Fruit fly (Drosophila melanogaster) whole organism, embryonic: Measurements from ENCODE around the gene Dlc90F.
A peak's percentile ranks its signal among the peaks of the same experiment; 100 is the strongest.

ENCODE experiments used
- Ada2b ChIP-seq: fragments of 200-800 bp; sonication (Bioruptor generic); IDR thresholded peaks from 2 replicates; pipeline ENCODE4 v1.3.6; 2022; ENCODE audit warnings: missing biosample characterization, missing genetic modification characterization
- Asciz ChIP-seq: fragments of 200-800 bp; sonication (Bioruptor generic); optimal IDR thresholded peaks from 2 replicates; lab custom pipeline; 2017; ENCODE audit warnings: missing biosample characterization, mild to moderate bottlenecking, missing genetic modification characterization, missing genetic modification reagents
- Atf6 ChIP-seq: fragments of 200-800 bp; sonication (Bioruptor generic); IDR thresholded peaks from 2 replicates; pipeline ENCODE4 v1.3.6; 2022; ENCODE audit warnings: missing biosample characterization, missing genetic modification characterization
- B-H2 ChIP-seq: fragments of 200-800 bp; sonication (Bioruptor generic); optimal IDR thresholded peaks from 2 replicates; lab custom pipeline; 2018; ENCODE audit warnings: missing biosample characterization, mild to moderate bottlenecking, missing genetic modification characterization
- Bgb ChIP-seq: fragments of 200-800 bp; sonication (Bioruptor generic); IDR thresholded peaks from 2 replicates; pipeline ENCODE4 v1.3.6; 2022; ENCODE audit warnings: missing biosample characterization, missing genetic modification characterization; ENCODE audit not compliant: partially characterized antibody
- CG10431 ChIP-seq: fragments of 200-800 bp; sonication (Bioruptor generic); optimal IDR thresholded peaks from 3 replicates; lab custom pipeline; 2018; ENCODE audit warnings: missing biosample characterization, mild to moderate bottlenecking, missing genetic modification characterization
- CG10462 ChIP-seq: fragments of 200-800 bp; sonication (Bioruptor generic); optimal IDR thresholded peaks from 2 replicates; lab custom pipeline; 2016; ENCODE audit warnings: missing biosample characterization, missing genetic modification characterization
- CG1233 ChIP-seq: fragments of 200-800 bp; sonication (Bioruptor generic); optimal IDR thresholded peaks from 4 replicates; lab custom pipeline; 2018; ENCODE audit warnings: missing biosample characterization, mild to moderate bottlenecking, missing genetic modification characterization
- CG15073 ChIP-seq: fragments of 200-800 bp; sonication (Bioruptor generic); optimal IDR thresholded peaks from 2 replicates; lab custom pipeline; 2016; ENCODE audit warnings: missing biosample characterization, missing genetic modification characterization
- CG15514 ChIP-seq: fragments of 200-800 bp; sonication (Bioruptor generic); optimal IDR thresholded peaks from 3 replicates; lab custom pipeline; 2017; ENCODE audit warnings: missing biosample characterization, missing genetic modification characterization, mild to moderate bottlenecking, moderate library complexity, missing genetic modification reagents
- CG15601 ChIP-seq: fragments of 200-800 bp; sonication (Bioruptor generic); optimal IDR thresholded peaks from 3 replicates; lab custom pipeline; 2019; ENCODE audit warnings: missing biosample characterization, mild to moderate bottlenecking, missing genetic modification characterization, moderate library complexity
- CG16779 ChIP-seq: fragments of 200-800 bp; sonication (Bioruptor generic); IDR thresholded peaks from 2 replicates; pipeline ENCODE4 v1.3.6; 2022; ENCODE audit warnings: missing biosample characterization, missing genetic modification characterization
- CG17361 ChIP-seq: fragments of 200-800 bp; sonication (Bioruptor generic); IDR thresholded peaks from 3 replicates; pipeline ENCODE4 v1.3.6; 2022; ENCODE audit warnings: missing biosample characterization, missing genetic modification characterization
- CG17385 ChIP-seq: fragments of 200-800 bp; sonication (Bioruptor generic); optimal IDR thresholded peaks from 3 replicates; lab custom pipeline; 2018; ENCODE audit warnings: missing biosample characterization, mild to moderate bottlenecking, missing genetic modification characterization
- CG17568 ChIP-seq: fragments of 200-800 bp; sonication (Bioruptor generic); optimal IDR thresholded peaks from 2 replicates; lab custom pipeline; 2018; ENCODE audit warnings: missing biosample characterization, mild to moderate bottlenecking, missing genetic modification characterization, moderate library complexity
- CG18599 ChIP-seq: fragments of 200-800 bp; sonication (Bioruptor generic); optimal IDR thresholded peaks from 3 replicates; lab custom pipeline; 2017; ENCODE audit warnings: missing biosample characterization, missing genetic modification characterization, mild to moderate bottlenecking, moderate library complexity, missing genetic modification reagents
- CG2120 ChIP-seq: fragments of 200-800 bp; sonication (Bioruptor generic); optimal IDR thresholded peaks from 3 replicates; lab custom pipeline; 2016; ENCODE audit warnings: missing biosample characterization, missing genetic modification characterization
- CG2678 ChIP-seq: fragments of 200-800 bp; sonication (Bioruptor generic); optimal IDR thresholded peaks from 3 replicates; lab custom pipeline; 2019; ENCODE audit warnings: missing biosample characterization, mild to moderate bottlenecking, missing genetic modification characterization, moderate library complexity
- CG3065 ChIP-seq: fragments of 200-800 bp; sonication (Bioruptor generic); optimal IDR thresholded peaks from 2 replicates; lab custom pipeline; 2016; ENCODE audit warnings: missing biosample characterization, missing genetic modification characterization
- CG6791 ChIP-seq: fragments of 200-800 bp; sonication (Bioruptor generic); IDR thresholded peaks from 3 replicates; pipeline ENCODE4 v1.3.6; 2022; ENCODE audit warnings: missing biosample characterization, missing genetic modification characterization; ENCODE audit not compliant: partially characterized antibody
- CG7839 ChIP-seq: fragments of 200-800 bp; sonication (Bioruptor generic); optimal IDR thresholded peaks from 3 replicates; lab custom pipeline; 2018; ENCODE audit warnings: missing biosample characterization, mild to moderate bottlenecking, missing genetic modification characterization, moderate library complexity
- CG7987 ChIP-seq: fragments of 200-800 bp; sonication (Bioruptor generic); optimal IDR thresholded peaks from 2 replicates; lab custom pipeline; 2018; ENCODE audit warnings: missing biosample characterization, mild to moderate bottlenecking, missing genetic modification characterization, moderate library complexity
- Fer2 ChIP-seq: fragments of 200-800 bp; sonication (Bioruptor generic); optimal IDR thresholded peaks from 2 replicates; lab custom pipeline; 2018; ENCODE audit warnings: missing biosample characterization, mild to moderate bottlenecking, missing genetic modification characterization, moderate library complexity
- H2.0 ChIP-seq: fragments of 200-800 bp; sonication (Bioruptor generic); IDR thresholded peaks from 2 replicates; pipeline ENCODE4 v1.3.6; 2022; ENCODE audit warnings: missing biosample characterization, missing genetic modification characterization
- HLHmδ ChIP-seq: fragments of 200-800 bp; sonication (Bioruptor generic); optimal IDR thresholded peaks from 2 replicates; lab custom pipeline; 2018; ENCODE audit warnings: missing biosample characterization, mild to moderate bottlenecking, missing genetic modification characterization, moderate library complexity
- Hmr ChIP-seq: fragments of 200-800 bp; sonication (Bioruptor generic); optimal IDR thresholded peaks from 3 replicates; lab custom pipeline; 2017; ENCODE audit warnings: mild to moderate bottlenecking, missing biosample characterization, missing genetic modification reagents, missing genetic modification characterization
- Hsf ChIP-seq: fragments of 200-800 bp; sonication (Bioruptor generic); optimal IDR thresholded peaks from 3 replicates; lab custom pipeline; 2016; ENCODE audit warnings: missing biosample characterization, missing genetic modification characterization
- Max ChIP-seq: fragments of 200-800 bp; sonication (Bioruptor generic); optimal IDR thresholded peaks from 2 replicates; lab custom pipeline; 2016; ENCODE audit warnings: missing biosample characterization, mild to moderate bottlenecking, missing genetic modification characterization
- Rfx ChIP-seq: fragments of 200-800 bp; sonication (Bioruptor generic); IDR thresholded peaks from 2 replicates; pipeline ENCODE4 v1.3.6; 2022; ENCODE audit warnings: missing biosample characterization, missing genetic modification characterization
- Sry-δ ChIP-seq: fragments of 200-800 bp; sonication (Bioruptor generic); optimal IDR thresholded peaks from 2 replicates; lab custom pipeline; 2016; ENCODE audit warnings: missing biosample characterization, missing genetic modification characterization
- TFAM ChIP-seq: fragments of 200-800 bp; sonication (Bioruptor generic); optimal IDR thresholded peaks from 2 replicates; lab custom pipeline; 2017; ENCODE audit warnings: missing biosample characterization, missing genetic modification characterization, inconsistent platforms
- ash1 ChIP-seq: fragments of 200-800 bp; sonication (Bioruptor generic); optimal IDR thresholded peaks from 2 replicates; lab custom pipeline; 2018; ENCODE audit warnings: missing biosample characterization, mild to moderate bottlenecking, missing genetic modification characterization
- bbx ChIP-seq: fragments of 200-800 bp; sonication (Bioruptor generic); IDR thresholded peaks from 2 replicates; pipeline ENCODE4 v1.3.6; 2022; ENCODE audit warnings: missing biosample characterization, missing genetic modification characterization; ENCODE audit not compliant: partially characterized antibody
- caup ChIP-seq: fragments of 200-800 bp; sonication (Bioruptor generic); optimal IDR thresholded peaks from 3 replicates; lab custom pipeline; 2017; ENCODE audit warnings: missing biosample characterization, mild to moderate bottlenecking, missing genetic modification characterization, moderate library complexity; ENCODE audit not compliant: severe bottlenecking
- crol ChIP-seq: fragments of 200-800 bp; sonication (Bioruptor generic); IDR thresholded peaks from 2 replicates; pipeline ENCODE4 v1.3.6; 2022; ENCODE audit warnings: missing biosample characterization, missing genetic modification characterization
- cwo ChIP-seq: fragments of 200-800 bp; sonication (Bioruptor generic); optimal IDR thresholded peaks from 3 replicates; lab custom pipeline; 2017; ENCODE audit warnings: missing biosample characterization, missing genetic modification characterization, mild to moderate bottlenecking, moderate library complexity, missing genetic modification reagents
- dysf ChIP-seq: fragments of 200-800 bp; sonication (Bioruptor generic); IDR thresholded peaks from 3 replicates; pipeline ENCODE4 v1.3.6; 2022; ENCODE audit warnings: missing biosample characterization, missing genetic modification characterization
- fd102C ChIP-seq: fragments of 200-800 bp; sonication (Bioruptor generic); optimal IDR thresholded peaks from 2 replicates; lab custom pipeline; 2018; ENCODE audit warnings: missing biosample characterization, mild to moderate bottlenecking, missing genetic modification characterization, moderate library complexity
- hkb ChIP-seq, 2 experiments: fragments of 200-800 bp in 1 of 2; fragments of >200 bp in 1 of 2; sonication (Bioruptor generic) in 1 of 2; IDR thresholded peaks in 1 of 2; optimal IDR thresholded peaks in 1 of 2; 2 replicates each; pipeline versions ENCODE4 v1.3.6 to Lab custom; 2017 to 2022; ENCODE audit warnings: missing biosample characterization in 1 of 2, missing genetic modification characterization in 1 of 2
- klu ChIP-seq: fragments of 200-800 bp; sonication (Bioruptor generic); IDR thresholded peaks from 2 replicates; pipeline ENCODE4 v1.3.6; 2022; ENCODE audit warnings: missing biosample characterization, missing genetic modification characterization
- lab ChIP-seq: fragments of 200-800 bp; sonication (Bioruptor generic); optimal IDR thresholded peaks from 3 replicates; lab custom pipeline; 2017; ENCODE audit warnings: missing biosample characterization, missing genetic modification characterization, mild to moderate bottlenecking, moderate library complexity, missing genetic modification reagents
- lola ChIP-seq, 3 experiments: fragments of >200 bp in 2 of 3; fragments of 200-800 bp in 1 of 3; sonication (Bioruptor generic) in 1 of 3; optimal IDR thresholded peaks; 2 replicates each; lab custom pipeline; 2017 to 2019; ENCODE audit warnings: missing biosample characterization in 3 of 3, missing genetic modification characterization in 3 of 3, mild to moderate bottlenecking in 1 of 3, moderate library complexity in 1 of 3
- pan ChIP-seq, 4 experiments: fragments of >200 bp in 3 of 4; fragments of 200-800 bp in 1 of 4; sonication (Bioruptor generic) in 1 of 4; optimal IDR thresholded peaks in 3 of 4; IDR thresholded peaks in 1 of 4; 2 replicates each; pipeline versions ENCODE4 v1.3.6 to Lab custom; 2017 to 2022; ENCODE audit warnings: missing biosample characterization in 2 of 4, missing genetic modification characterization in 2 of 4, mixed read lengths in 1 of 4
- pho ChIP-seq: fragments of 200-800 bp; sonication (Bioruptor generic); optimal IDR thresholded peaks from 2 replicates; lab custom pipeline; 2016; ENCODE audit warnings: missing biosample characterization, missing genetic modification characterization
- phol ChIP-seq: fragments of 200-800 bp; sonication (Bioruptor generic); optimal IDR thresholded peaks from 3 replicates; lab custom pipeline; 2018; ENCODE audit warnings: missing biosample characterization, mild to moderate bottlenecking, missing genetic modification characterization, moderate library complexity
- scrt ChIP-seq: fragments of 200-800 bp; sonication (Bioruptor generic); optimal IDR thresholded peaks from 2 replicates; lab custom pipeline; 2018; ENCODE audit warnings: missing biosample characterization, mild to moderate bottlenecking, missing genetic modification characterization, moderate library complexity
- sens ChIP-seq: fragments of 200-800 bp; sonication (Bioruptor generic); peaks from one replicate; lab custom pipeline; 2016; ENCODE audit warnings: missing biosample characterization, missing genetic modification characterization
- wdn ChIP-seq: fragments of 200-800 bp; sonication (Bioruptor generic); IDR thresholded peaks from 2 replicates; pipeline ENCODE4 v1.3.6; 2022; ENCODE audit warnings: missing biosample characterization, missing genetic modification characterization

Gene Dlc90F

dm6 chr3R:18295262-18295944 is 3.6 kb upstream of the Dlc90F start (continued):
- TF ChIP-seq HLHmδ (GFP tag; lab: Kevin White, UChicago): no peak
- TF ChIP-seq CG16779 (GFP tag; lab: Robert Waterston, UW): no peak
- TF ChIP-seq crol (GFP tag; lab: Robert Waterston, UW): no peak
- TF ChIP-seq CG17568: no peak
- TF ChIP-seq CG17361: peak; percentile 45; the same call in 2 of the 3 replicates
- no peak for TF ChIP-seq fd102C (GFP tag; lab: Kevin White, UChicago)
- TF ChIP-seq Hsf (GFP tag; lab: Kevin White, UChicago): peak; percentile 5
- peak; percentile 59; the same call in 2 of the 3 replicates for TF ChIP-seq CG6791 (GFP tag; lab: Robert Waterston, UW)
- no peak for TF ChIP-seq CG18599 (GFP tag; lab: Kevin White, UChicago)
- no peak for TF ChIP-seq CG15601 (tag; lab: Kevin White, UChicago)
- no peak; the same call in 1 of the 2 replicates for TF ChIP-seq Bgb (GFP tag; lab: Robert Waterston, UW)
- TF ChIP-seq hkb (optimal IDR thresholded peaks at IDR 0.05; lab: Kevin White, UChicago): no peak
- no peak for TF ChIP-seq hkb (GFP tag; IDR thresholded peaks at IDR 0.05; lab: Robert Waterston, UW)
- no peak for TF ChIP-seq cwo (GFP tag; lab: Kevin White, UChicago)
- TF ChIP-seq Sry-δ (GFP tag; lab: Kevin White, UChicago): no peak
- TF ChIP-seq klu (GFP tag; lab: Robert Waterston, UW): no peak
- TF ChIP-seq CG7987 (GFP tag; lab: Kevin White, UChicago): no peak
- no peak for TF ChIP-seq lola (GFP tag; optimal IDR thresholded peaks at IDR 0.05; lab: Kevin White, UChicago)
- TF ChIP-seq H2.0 (GFP tag; lab: Robert Waterston, UW): no peak
- no peak for TF ChIP-seq wdn (GFP tag; lab: Robert Waterston, UW)
- no peak for TF ChIP-seq bbx
- TF ChIP-seq CG3065 (GFP tag; lab: Kevin White, UChicago): no peak
- TF ChIP-seq CG17385 (GFP tag; lab: Kevin White, UChicago): peak; percentile 26
- no peak for TF ChIP-seq Asciz (GFP tag; lab: Kevin White, UChicago)
- no peak for TF ChIP-seq CG15073
- no peak for TF ChIP-seq ash1 (GFP tag; lab: Kevin White, UChicago)
- no peak for TF ChIP-seq scrt
- no peak for TF ChIP-seq Max (GFP tag; lab: Kevin White, UChicago)
- no peak for TF ChIP-seq CG10462
- TF ChIP-seq sens (GFP tag; lab: Kevin White, UChicago): peak; percentile 66
- TF ChIP-seq phol (tag; lab: Kevin White, UChicago): peak; percentile 18
- TF ChIP-seq Fer2 (tag; lab: Kevin White, UChicago): no peak
- TF ChIP-seq, all 482 proteins: peak for 41

dm6 chr3R:18296084-18296483 is 2.9 kb upstream of the Dlc90F start:
- TF ChIP-seq CG17385 (GFP tag; lab: Kevin White, UChicago) (peak; percentile 18), TFAM (no peak), CG2120 (GFP tag; lab: Kevin White, UChicago) (peak; percentile 47), lab (GFP tag; lab: Kevin White, UChicago) (peak; percentile 76), caup (GFP tag; lab: Kevin White, UChicago) (peak; percentile 67), B-H2 (GFP tag; lab: Kevin White, UChicago) (peak; percentile 53), pan (optimal IDR thresholded peaks at IDR 0.05; lab: Kevin White, UChicago) (no peak), pan (GFP tag; optimal IDR thresholded peaks at IDR 0.05 in 1 of 2, IDR thresholded peaks at IDR 0.05 in 1 of 2) (peak in 1 of 2 experiments; percentile 7), Hmr (GFP tag; lab: Kevin White, UChicago) (peak; percentile 74), CG2678 (tag; lab: Kevin White, UChicago) (peak; percentile 29), Ada2b (no peak), CG15514 (peak; percentile 51), CG7839 (tag; lab: Kevin White, UChicago) (peak; percentile 1), Rfx (peak; percentile 30; the same call in 1 of the 2 replicates), CG10431 (GFP tag; lab: Kevin White, UChicago) (no peak), Atf6 (GFP tag; lab: Robert Waterston, UW) (peak; percentile 61), pho (GFP tag; lab: Kevin White, UChicago) (peak; percentile 14), CG1233 (peak; percentile 22), dysf (GFP tag; lab: Robert Waterston, UW) (no peak)
